Worm (Caenorhabditis elegans) whole organism, midembryonic: ENCODE measurements around the gene F16F9.3.

Source experiments
- T22C8.4 ChIP-seq: fragments of 200-800 bp; sonication (Bioruptor generic); IDR thresholded peaks from 2 replicates; pipeline ENCODE4 v1.3.6; 2022; ENCODE audit warnings: missing genetic modification characterization, missing compliant biosample characterization
- cog-1 ChIP-seq: sonication (generic microtip); optimal IDR thresholded peaks from 2 replicates; lab custom pipeline; 2016; ENCODE audit warnings: missing genetic modification characterization, missing compliant biosample characterization
- klf-2 ChIP-seq: fragments of 200-800 bp; sonication (Bioruptor generic); conservative IDR thresholded peaks from 2 replicates; pipeline ENCODE4 v1.3.6; 2022; ENCODE audit warnings: missing genetic modification reagents, missing genetic modification characterization, missing compliant biosample characterization
- med-1 ChIP-seq: sonication (generic microtip); optimal IDR thresholded peaks from 2 replicates; lab custom pipeline; 2017; ENCODE audit warnings: missing genetic modification characterization, mild to moderate bottlenecking, missing compliant biosample characterization, antibody characterized with exemption, missing genetic modification reagents; ENCODE audit not compliant: insufficient read depth
- ref-1 ChIP-seq: fragments of 200-800 bp; sonication (Bioruptor generic); conservative IDR thresholded peaks from 2 replicates; pipeline ENCODE4 v1.3.6; 2022; ENCODE audit warnings: missing genetic modification reagents, missing genetic modification characterization, missing compliant biosample characterization
- ztf-29 ChIP-seq: fragments of 200-800 bp; sonication (Bioruptor generic); IDR thresholded peaks from 2 replicates; pipeline ENCODE4 v1.3.6; 2022; ENCODE audit warnings: missing genetic modification reagents, missing genetic modification characterization, missing compliant biosample characterization

DNA sequence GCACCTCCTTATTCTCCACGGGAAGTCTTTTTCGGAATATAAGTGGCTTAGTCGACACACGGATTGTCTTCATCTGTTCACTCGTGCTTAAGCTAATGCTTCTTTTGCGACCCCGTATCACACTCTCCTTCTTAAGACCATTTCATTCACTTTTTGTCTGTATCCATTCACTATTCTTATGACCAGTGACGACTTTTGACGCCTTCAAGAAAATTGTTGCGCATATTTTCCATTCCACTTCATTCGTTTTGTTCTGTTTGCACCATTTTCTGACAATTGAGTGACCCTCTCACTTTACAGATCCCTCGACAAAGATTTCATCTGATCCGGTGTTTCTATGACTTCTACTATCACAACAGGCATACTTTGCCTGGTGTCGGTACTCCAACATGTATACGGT is 50.2 kb downstream of the F16F9.3 start, which contains the start of gene H03E18.1:
- no peak for TF ChIP-seq ztf-29 (GFP tag; lab: Robert Waterston, UW)
- no peak for TF ChIP-seq cog-1 (tag; lab: Kevin White, UChicago)
- no peak for TF ChIP-seq klf-2 (GFP tag; lab: Robert Waterston, UW)
- TF ChIP-seq med-1 (GFP tag; lab: Kevin White, UChicago): no peak
- no peak for TF ChIP-seq ref-1
- TF ChIP-seq T22C8.4 (GFP tag; lab: Robert Waterston, UW): no peak
